Worm (Caenorhabditis elegans): ENCODE measurements around the gene C30G12.6.

DNA sequence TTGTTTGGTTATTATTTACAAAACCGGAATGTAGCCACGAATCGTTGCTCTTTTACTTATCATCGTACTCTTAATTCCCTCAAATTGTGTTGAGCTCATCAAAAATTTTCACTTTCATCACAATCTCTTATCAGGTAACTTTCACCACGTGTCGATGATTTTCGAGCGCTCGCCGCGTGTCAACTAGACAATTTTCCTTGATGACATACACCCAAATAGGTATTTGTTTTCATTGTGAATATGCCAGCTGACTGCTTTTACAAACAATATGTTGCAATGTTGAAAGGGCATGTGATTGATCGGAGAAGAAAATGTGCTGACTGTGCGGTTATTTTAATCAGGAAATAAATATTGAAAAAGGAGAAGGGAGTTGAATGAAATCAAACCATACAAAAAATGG is 31.1 kb downstream of the C30G12.6 start:
- no peak for TF ChIP-seq tbx-11 (GFP tag; IDR thresholded peaks at IDR 0.05)
- no peak for TF ChIP-seq hmbx-1 (tag; optimal IDR thresholded peaks at IDR 0.05)
- TF ChIP-seq sea-1 (GFP tag; conservative IDR thresholded peaks at IDR 0.05), result no peak
- no peak for TF ChIP-seq ama-1 (optimal IDR thresholded peaks at IDR 0.05)
- TF ChIP-seq F13C5.2 (tag; optimal IDR thresholded peaks at IDR 0.05), result no peak
- TF ChIP-seq hmg-4 (GFP tag; optimal IDR thresholded peaks at IDR 0.05), result no peak
- TF ChIP-seq B0310.2 (tag; optimal IDR thresholded peaks at IDR 0.05), result no peak
- TF ChIP-seq hnd-1 (tag; optimal IDR thresholded peaks at IDR 0.05), result no peak
- no peak for TF ChIP-seq scrt-1 (GFP tag; IDR thresholded peaks at IDR 0.05)
